Fruit fly (Drosophila melanogaster): ENCODE measurements around the gene nAChRalpha7.

- no peak for TF ChIP-seq ss (GFP tag; optimal IDR thresholded peaks at IDR 0.05)
- no peak for TF ChIP-seq Ets96B (tag; optimal IDR thresholded peaks at IDR 0.05)
- TF ChIP-seq CG8632 (GFP tag; optimal IDR thresholded peaks at IDR 0.05): no peak
- TF ChIP-seq CG6854 (GFP tag; optimal IDR thresholded peaks at IDR 0.05): no peak
- TF ChIP-seq CG16779 (tag; optimal IDR thresholded peaks at IDR 0.05): no peak
- no peak for TF ChIP-seq Blimp-1 (GFP tag; optimal IDR thresholded peaks at IDR 0.05)
- no peak for TF ChIP-seq CG4318 (GFP tag; optimal IDR thresholded peaks at IDR 0.05)
- no peak for TF ChIP-seq Ets21C (GFP tag; optimal IDR thresholded peaks at IDR 0.05)
- no peak for TF ChIP-seq Hr38 (GFP tag; optimal IDR thresholded peaks at IDR 0.05)
- TF ChIP-seq salr (GFP tag; optimal IDR thresholded peaks at IDR 0.05): no peak
- TF ChIP-seq Hr39 (GFP tag; optimal IDR thresholded peaks at IDR 0.05): no peak
- no peak for TF ChIP-seq Sox102F (GFP tag; optimal IDR thresholded peaks at IDR 0.05)
- TF ChIP-seq svp (GFP tag): no peak
Measured at dm6 chrX:19280685-19281084, 67.6 kb downstream of the nAChRalpha7 start.
